Fruit fly (Drosophila melanogaster) ovary, adult (tissue): ENCODE data around the gene Mkp.

Experiments used
- CG17801 ChIP-seq: fragments of 200-800 bp; optimal IDR thresholded peaks from 2 replicates; lab custom pipeline; 2019; ENCODE audit warnings: missing biosample characterization, mild to moderate bottlenecking, missing genetic modification characterization, moderate library complexity; ENCODE audit not compliant: partially characterized antibody

Gene Mkp

DNA sequence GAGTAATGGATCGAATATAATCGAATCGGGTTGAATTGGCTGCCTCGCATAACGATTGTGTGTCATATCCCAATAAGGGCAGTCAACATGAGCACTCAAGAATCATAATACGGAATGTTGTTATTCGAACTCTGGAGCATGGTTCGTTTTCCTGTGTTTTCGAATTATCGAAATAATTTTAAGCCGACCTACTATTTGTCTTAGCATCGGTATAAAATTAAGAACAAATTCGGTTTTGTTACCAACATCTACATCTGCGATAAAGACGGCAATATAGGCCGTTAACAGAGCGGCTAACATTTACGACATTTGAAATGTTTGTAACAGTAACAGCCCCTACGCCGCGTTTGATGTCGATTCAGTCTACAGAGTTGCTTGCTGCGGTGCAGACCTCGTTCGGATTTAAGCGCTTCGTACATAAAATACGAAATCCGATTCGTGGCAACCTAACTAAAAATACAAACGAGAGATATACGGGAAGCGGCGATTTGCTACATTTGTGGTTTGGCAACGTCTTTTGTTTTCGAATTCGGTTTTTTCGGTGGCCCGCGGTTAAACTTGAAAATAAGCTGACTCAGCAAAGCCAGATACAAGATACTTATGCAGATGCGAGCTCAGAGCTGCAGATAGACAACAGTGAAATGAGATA, 23.8 kb downstream of the Mkp start:
- TF ChIP-seq CG17801 (GFP tag; lab: Kevin White, UChicago), result peak; percentile 34

DNA sequence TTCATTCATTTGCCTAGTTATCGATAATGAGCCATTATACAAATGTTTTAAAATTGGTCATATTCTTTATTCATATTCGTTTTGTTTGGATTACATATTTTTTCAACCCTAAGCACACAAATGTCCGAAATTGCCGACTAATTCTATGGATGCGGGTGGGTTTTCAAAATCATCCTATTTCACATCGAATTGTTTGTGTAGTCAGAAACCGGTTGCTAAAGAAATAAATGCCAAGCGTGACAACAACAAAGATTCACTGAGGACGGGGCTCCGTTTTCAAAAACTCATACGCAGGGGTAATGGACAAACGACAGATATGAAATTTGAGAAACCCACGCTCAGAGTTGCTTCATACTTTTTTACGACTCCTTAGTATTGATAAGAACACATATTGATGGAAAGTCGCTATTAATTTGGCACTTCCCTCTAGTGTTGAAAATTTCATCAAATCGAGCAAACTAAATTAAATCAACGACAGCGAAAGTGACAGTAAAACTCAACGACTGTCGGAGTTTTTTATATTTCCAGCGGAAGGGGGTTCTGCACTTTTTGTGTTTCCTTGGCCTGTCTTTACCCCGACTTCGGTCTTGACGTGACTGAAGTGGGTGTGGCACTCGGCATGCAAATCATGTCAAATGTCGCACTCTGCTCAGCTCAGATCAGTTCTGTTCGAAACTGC, 24.8 kb downstream of the Mkp start:
- no peak for TF ChIP-seq CG17801 (GFP tag; lab: Kevin White, UChicago)

DNA sequence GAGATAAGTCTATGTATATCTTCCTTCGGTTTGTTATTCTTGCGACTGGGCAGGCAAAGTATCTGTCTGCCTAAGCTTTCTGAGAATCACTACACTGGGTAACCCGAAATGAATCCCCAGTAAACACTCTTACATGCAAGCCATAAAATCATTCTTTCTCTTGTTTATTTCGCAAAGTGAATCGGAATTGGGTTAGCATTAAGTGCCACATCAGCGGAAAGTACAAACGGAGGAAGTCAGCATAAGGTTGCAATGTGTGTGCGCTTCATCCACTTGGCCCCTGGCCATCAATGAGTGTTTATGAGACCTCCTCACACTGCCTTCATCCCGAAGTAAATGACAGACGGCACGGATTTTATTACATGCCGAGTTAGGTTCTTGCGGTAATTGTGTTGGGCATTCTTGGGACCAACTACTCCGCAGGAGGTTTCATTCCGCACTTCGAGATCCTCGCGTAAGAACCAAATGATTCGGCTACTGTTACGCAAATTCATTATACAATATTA, 26.6 kb downstream of the Mkp start:
- TF ChIP-seq CG17801 (GFP tag; lab: Kevin White, UChicago), result no peak

DNA sequence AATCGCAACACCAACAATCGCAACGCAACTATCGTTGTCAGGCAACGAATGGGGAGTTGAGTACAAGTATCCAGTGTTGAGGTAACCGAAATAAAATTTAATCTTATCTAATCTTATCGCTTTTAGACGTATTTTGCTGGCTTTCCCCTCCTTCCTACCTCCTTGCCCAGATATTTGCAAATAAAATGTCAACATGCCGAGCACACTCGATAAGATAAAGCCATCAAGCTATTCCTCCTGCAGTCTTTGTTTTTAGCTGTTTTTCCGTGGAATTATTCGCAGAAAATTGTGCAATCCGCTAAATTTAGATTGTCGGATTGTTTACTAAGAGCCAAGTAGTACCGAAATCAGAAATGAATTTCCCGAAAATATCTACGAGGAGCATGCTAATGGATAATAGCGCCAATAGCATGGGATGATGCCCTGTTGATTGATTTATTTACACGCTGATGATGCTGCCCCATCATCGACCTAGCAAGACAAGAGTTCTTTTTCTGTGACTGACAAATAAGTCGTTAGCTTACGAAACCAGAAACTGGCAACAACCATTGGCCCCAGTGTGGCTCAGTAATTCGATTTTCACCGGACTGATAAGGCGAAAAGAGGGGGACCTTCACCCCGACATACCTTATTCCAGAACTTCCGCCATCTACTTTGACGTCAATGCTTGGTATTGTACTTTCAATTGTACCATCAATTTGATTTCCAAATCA, 27.6 kb downstream of the Mkp start:
- peak; percentile 22 for TF ChIP-seq CG17801 (GFP tag; lab: Kevin White, UChicago)

DNA sequence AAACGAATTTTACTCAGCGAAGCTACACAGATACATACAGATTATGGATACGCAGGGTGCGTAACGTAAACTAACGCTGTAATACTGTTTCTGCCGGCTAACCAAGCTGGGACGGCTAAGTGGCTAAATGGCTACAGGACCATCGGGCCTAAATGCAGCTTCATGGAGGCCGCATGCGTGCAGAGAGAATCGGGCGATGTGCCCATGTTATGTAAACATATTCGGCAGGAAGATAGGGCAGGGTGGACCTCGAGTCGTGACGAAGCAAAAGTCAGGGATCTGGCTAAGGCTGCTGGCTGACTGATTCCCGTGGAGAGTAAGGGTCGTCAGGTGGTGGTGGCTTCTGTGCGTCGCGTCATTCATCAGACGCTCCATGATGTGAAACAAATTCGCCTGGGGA, 30.7 kb downstream of the Mkp start:
- no peak for TF ChIP-seq CG17801 (GFP tag; lab: Kevin White, UChicago)

dm6 chr3L:152489-152888, 31.9 kb downstream of the Mkp start, which contains the start of the genes Dic61B and p130CAS:
Dic61B (minus strand) TSS chr3L:152589.
p130CAS (plus strand) TSS chr3L:152884.
- no peak for TF ChIP-seq CG17801 (GFP tag; lab: Kevin White, UChicago)

dm6 chr3L:145998-146576, 38.3 kb downstream of the Mkp start, which contains the start of gene CG6845:
CG6845 (plus strand) TSS chr3L:146433.
- TF ChIP-seq CG17801 (GFP tag; lab: Kevin White, UChicago), result peak; percentile 8

DNA sequence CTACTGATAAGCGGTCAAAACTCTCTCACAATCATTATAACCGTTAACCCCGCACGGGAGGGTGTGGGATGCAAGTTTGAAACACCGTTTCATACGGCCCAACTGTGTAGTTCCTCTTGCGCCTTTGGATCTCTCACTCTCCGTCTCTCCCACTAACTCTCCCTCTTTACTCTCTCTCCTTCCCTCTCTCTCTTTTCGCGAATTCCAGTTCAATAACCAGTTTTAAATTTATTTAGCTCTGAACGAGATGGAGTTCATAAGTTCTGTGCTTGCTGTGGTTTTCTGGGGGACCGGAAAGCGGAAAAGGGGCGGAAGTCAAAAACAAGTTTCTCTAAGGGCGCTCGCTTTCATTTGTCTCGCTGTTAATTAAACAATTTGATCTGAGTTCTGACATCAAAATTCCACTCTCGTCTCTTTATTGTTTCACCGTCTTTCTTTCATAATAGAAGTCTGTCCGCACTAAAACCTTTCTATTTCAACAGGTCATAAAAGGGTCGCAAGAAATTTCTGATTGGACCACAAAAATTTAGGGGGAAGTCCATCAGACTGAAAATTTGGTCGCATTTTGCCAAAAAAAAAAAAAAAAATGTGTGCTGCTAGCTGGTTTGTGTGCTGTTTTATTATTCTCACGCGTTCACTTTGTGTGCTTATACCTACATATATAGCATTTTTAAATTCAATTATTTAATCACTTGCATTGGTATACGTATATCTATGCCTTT, 43.3 kb downstream of the Mkp start:
- no peak for TF ChIP-seq CG17801 (GFP tag; lab: Kevin White, UChicago)

- no peak for TF ChIP-seq CG17801 (GFP tag; lab: Kevin White, UChicago)
Measured at dm6 chr3L:139574-140567, 44.5 kb downstream of the Mkp start.

DNA sequence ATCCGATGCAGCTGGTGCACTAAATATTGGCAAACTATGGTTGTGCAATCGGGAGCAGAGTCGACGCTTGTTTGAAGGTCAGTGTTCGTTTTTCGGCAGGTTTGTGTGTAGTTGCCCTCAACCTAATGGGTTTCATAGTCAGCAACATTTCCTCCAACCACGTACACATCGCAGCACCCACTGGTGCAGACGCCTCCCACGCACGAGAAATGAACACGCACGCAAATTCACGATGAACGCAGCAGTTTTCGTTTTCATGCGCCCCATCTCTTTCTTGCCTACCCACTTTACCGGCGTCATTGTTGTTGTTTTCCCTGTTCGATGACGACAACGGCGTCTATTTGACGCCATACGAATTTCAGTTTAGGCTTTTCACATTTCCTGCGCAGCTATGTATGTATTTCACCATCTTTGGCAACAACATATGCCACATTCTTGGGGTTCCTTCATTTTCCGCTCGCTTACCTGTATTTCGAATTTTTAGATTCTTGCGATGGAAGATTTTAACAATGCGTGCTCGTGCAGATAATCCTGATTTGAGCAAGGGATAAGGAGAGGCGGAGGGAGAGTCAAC, 46.7 kb downstream of the Mkp start:
- TF ChIP-seq CG17801 (GFP tag; lab: Kevin White, UChicago), result no peak

DNA sequence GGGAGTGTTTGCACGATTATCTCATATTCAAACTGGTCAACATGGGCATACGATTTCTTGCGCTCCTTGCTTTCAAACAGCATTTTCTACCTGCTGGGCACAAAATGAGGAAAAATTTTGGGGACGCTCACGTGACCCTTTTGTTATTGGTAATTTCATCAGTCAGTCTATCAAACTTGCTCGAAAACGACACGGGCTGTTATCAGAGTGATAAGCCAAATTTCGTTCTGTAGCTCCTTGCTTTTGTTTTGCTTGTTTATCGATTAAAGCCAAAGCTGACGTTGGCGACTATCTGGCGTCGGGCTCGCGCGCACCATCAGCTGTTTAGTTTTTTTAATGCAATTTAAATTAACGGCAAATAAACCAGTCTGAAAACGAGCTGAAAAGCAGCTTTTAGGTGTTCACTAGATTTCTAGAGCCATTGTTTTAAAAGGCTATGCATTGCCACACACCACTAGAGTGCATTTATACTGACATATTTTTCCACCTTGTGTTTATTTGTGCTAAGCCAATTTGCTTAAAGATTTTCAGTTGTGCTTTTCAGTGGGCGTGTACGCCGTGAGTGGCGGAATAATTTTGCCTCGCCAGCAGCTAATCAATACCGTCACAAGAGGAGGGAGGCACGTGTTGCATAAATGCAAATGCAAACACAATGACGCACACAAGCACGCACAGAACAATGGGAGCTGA, 47.6 kb downstream of the Mkp start:
- peak; percentile 17 for TF ChIP-seq CG17801 (GFP tag; lab: Kevin White, UChicago)

dm6 chr3L:134868-135267, 49.5 kb downstream of the Mkp start:
- TF ChIP-seq CG17801 (GFP tag; lab: Kevin White, UChicago), result no peak
